Fruit fly (Drosophila melanogaster) whole organism: ENCODE data around the gene RacGAP84C.

Experiments used
- CG8478 ChIP-seq: fragments of >200 bp; optimal IDR thresholded peaks from 2 replicates; lab custom pipeline; 2018; ENCODE audit warnings: inconsistent platforms
- psq ChIP-seq: fragments of >200 bp; optimal IDR thresholded peaks from 2 replicates; lab custom pipeline; 2017
- usp ChIP-seq: fragments of >200 bp; optimal IDR thresholded peaks from 2 replicates; lab custom pipeline; 2017; ENCODE audit warnings: missing biosample characterization, missing genetic modification characterization, mixed read lengths

DNA sequence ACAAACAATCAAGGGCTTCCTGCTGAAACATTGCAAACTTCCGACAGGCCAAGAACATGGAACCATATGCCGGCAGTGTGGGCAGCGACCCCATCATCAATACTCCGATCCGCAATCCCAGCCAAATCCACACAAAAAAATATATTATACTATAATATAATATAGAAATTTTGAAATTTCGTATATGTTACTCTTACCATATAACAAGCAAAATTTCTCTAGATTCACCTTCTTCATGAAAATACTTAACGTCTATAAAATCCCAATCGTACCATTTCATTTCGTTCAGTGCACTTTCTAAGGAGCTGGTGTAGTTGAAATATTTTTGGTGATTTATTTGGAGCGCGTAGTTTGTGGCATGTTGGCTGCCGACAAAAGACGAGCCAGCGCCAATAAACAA, 48.9 kb downstream of the RacGAP84C start:
- TF ChIP-seq psq (lab: Kevin White, UChicago) (no peak), usp (GFP tag; lab: Kevin White, UChicago) (no peak), CG8478 (lab: Kevin White, UChicago) (no peak)
